Fruit fly (Drosophila melanogaster) whole organism, embryonic: ENCODE measurements around the gene CG17929.
A peak's percentile ranks its signal among the peaks of the same experiment; 100 is the strongest.

Experiments
- Aef1 ChIP-seq: fragments of 200-800 bp; sonication (Bioruptor generic); IDR thresholded peaks from 3 replicates; pipeline ENCODE4 v1.3.6; 2022; ENCODE audit warnings: missing biosample characterization, missing genetic modification characterization
- CG1233 ChIP-seq: fragments of 200-800 bp; sonication (Bioruptor generic); optimal IDR thresholded peaks from 4 replicates; lab custom pipeline; 2018; ENCODE audit warnings: missing biosample characterization, mild to moderate bottlenecking, missing genetic modification characterization
- CG13287 ChIP-seq: fragments of 200-800 bp; sonication (Bioruptor generic); IDR thresholded peaks from 2 replicates; pipeline ENCODE4 v1.3.6; 2022; ENCODE audit warnings: missing biosample characterization, missing genetic modification characterization; ENCODE audit not compliant: partially characterized antibody
- CG14860 ChIP-seq: fragments of 200-800 bp; sonication (Bioruptor generic); IDR thresholded peaks from 3 replicates; pipeline ENCODE4 v1.3.6; 2022; ENCODE audit warnings: missing biosample characterization, missing genetic modification characterization; ENCODE audit not compliant: partially characterized antibody
- CG15479 ChIP-seq: fragments of 200-800 bp; sonication (Bioruptor generic); optimal IDR thresholded peaks from 3 replicates; lab custom pipeline; 2019; ENCODE audit warnings: missing biosample characterization, mild to moderate bottlenecking, missing genetic modification characterization, moderate library complexity
- CG2199 ChIP-seq: fragments of 200-800 bp; sonication (Bioruptor generic); IDR thresholded peaks from 3 replicates; pipeline ENCODE4 v1.3.6; 2022; ENCODE audit warnings: missing biosample characterization, missing genetic modification characterization
- CG34376 ChIP-seq: fragments of 200-800 bp; sonication (Bioruptor generic); optimal IDR thresholded peaks from 2 replicates; lab custom pipeline; 2018; ENCODE audit warnings: missing biosample characterization, mild to moderate bottlenecking, missing genetic modification characterization
- CG3847 ChIP-seq: fragments of 200-800 bp; sonication (Bioruptor generic); IDR thresholded peaks from 2 replicates; pipeline ENCODE4 v1.3.6; 2022; ENCODE audit warnings: missing biosample characterization, missing genetic modification characterization
- CG4328 ChIP-seq: fragments of 200-800 bp; sonication (Bioruptor generic); optimal IDR thresholded peaks from 3 replicates; lab custom pipeline; 2017; ENCODE audit warnings: missing biosample characterization, missing genetic modification reagents, missing genetic modification characterization
- CG4360 ChIP-seq: fragments of 200-800 bp; sonication (Bioruptor generic); IDR thresholded peaks from 2 replicates; pipeline ENCODE4 v1.3.6; 2022; ENCODE audit warnings: missing biosample characterization, missing genetic modification characterization
- CG4730 ChIP-seq: fragments of 200-800 bp; sonication (Bioruptor generic); IDR thresholded peaks from 2 replicates; pipeline ENCODE4 v1.3.6; 2022; ENCODE audit warnings: missing biosample characterization, missing genetic modification characterization
- CG4854 ChIP-seq: fragments of 200-800 bp; sonication (Bioruptor generic); optimal IDR thresholded peaks from 2 replicates; lab custom pipeline; 2016; ENCODE audit warnings: missing biosample characterization, missing genetic modification characterization, inconsistent platforms
- CG9797 ChIP-seq: fragments of 200-800 bp; sonication (Bioruptor generic); optimal IDR thresholded peaks from 3 replicates; lab custom pipeline; 2018; ENCODE audit warnings: missing biosample characterization, mild to moderate bottlenecking, missing genetic modification characterization
- CHES-1-like ChIP-seq: fragments of 200-800 bp; sonication (Bioruptor generic); optimal IDR thresholded peaks from 2 replicates; lab custom pipeline; 2016; ENCODE audit warnings: missing biosample characterization, missing genetic modification characterization
- Ets65A ChIP-seq: fragments of 200-800 bp; sonication (Bioruptor generic); peaks from one replicate; lab custom pipeline; 2016; ENCODE audit warnings: missing biosample characterization, missing genetic modification characterization
- Ets97D ChIP-seq: fragments of 200-800 bp; sonication (Bioruptor generic); optimal IDR thresholded peaks from 3 replicates; lab custom pipeline; 2016; ENCODE audit warnings: missing biosample characterization, missing genetic modification characterization
- Hand ChIP-seq: fragments of 200-800 bp; sonication (Bioruptor generic); optimal IDR thresholded peaks from 2 replicates; lab custom pipeline; 2017; ENCODE audit warnings: mild to moderate bottlenecking, missing biosample characterization, missing genetic modification reagents, missing genetic modification characterization
- Hmx ChIP-seq: fragments of 200-800 bp; sonication (Bioruptor generic); optimal IDR thresholded peaks from 2 replicates; lab custom pipeline; 2016; ENCODE audit warnings: missing biosample characterization, missing genetic modification characterization
- Lpt ChIP-seq: fragments of >200 bp; optimal IDR thresholded peaks from 2 replicates; lab custom pipeline; 2018; ENCODE audit warnings: missing biosample characterization, missing genetic modification characterization
- Med ChIP-seq: fragments of 200-800 bp; sonication (Bioruptor generic); peaks from one replicate; lab custom pipeline; 2016; ENCODE audit warnings: missing biosample characterization, missing genetic modification characterization, mild to moderate bottlenecking, inconsistent platforms, moderate library complexity
- Oaz ChIP-seq: fragments of 200-800 bp; sonication (Bioruptor generic); IDR thresholded peaks from 2 replicates; pipeline ENCODE4 v1.3.6; 2022; ENCODE audit warnings: missing biosample characterization, missing genetic modification characterization
- Pdp1 ChIP-seq, 2 experiments: fragments of 200-800 bp; sonication (Bioruptor generic); optimal IDR thresholded peaks; 3 replicates each; lab custom pipeline; 2016; ENCODE audit warnings: missing biosample characterization in 2 of 2, missing genetic modification characterization in 2 of 2, mild to moderate bottlenecking in 1 of 2, moderate library complexity in 1 of 2
- abd-A ChIP-seq: fragments of 200-800 bp; sonication (Bioruptor generic); optimal IDR thresholded peaks from 3 replicates; lab custom pipeline; 2019; ENCODE audit warnings: missing biosample characterization, mild to moderate bottlenecking, missing genetic modification characterization, moderate library complexity
- amos ChIP-seq: fragments of 200-800 bp; sonication (Bioruptor generic); IDR thresholded peaks from 2 replicates; pipeline ENCODE4 v1.3.6; 2022; ENCODE audit warnings: missing biosample characterization, missing genetic modification characterization; ENCODE audit not compliant: partially characterized antibody
- chn ChIP-seq: fragments of 200-800 bp; sonication (Bioruptor generic); optimal IDR thresholded peaks from 2 replicates; lab custom pipeline; 2016; ENCODE audit warnings: missing biosample characterization, missing genetic modification characterization
- crc ChIP-seq: fragments of 200-800 bp; sonication (Bioruptor generic); optimal IDR thresholded peaks from 2 replicates; lab custom pipeline; 2016; ENCODE audit warnings: missing biosample characterization, missing genetic modification characterization
- dysf ChIP-seq: fragments of 200-800 bp; sonication (Bioruptor generic); IDR thresholded peaks from 3 replicates; pipeline ENCODE4 v1.3.6; 2022; ENCODE audit warnings: missing biosample characterization, missing genetic modification characterization
- ems ChIP-seq: fragments of 200-800 bp; sonication (Bioruptor generic); optimal IDR thresholded peaks from 3 replicates; lab custom pipeline; 2016; ENCODE audit warnings: missing biosample characterization, missing genetic modification characterization
- eyg ChIP-seq: fragments of 200-800 bp; sonication (Bioruptor generic); optimal IDR thresholded peaks from 3 replicates; lab custom pipeline; 2016; ENCODE audit warnings: missing biosample characterization, missing genetic modification characterization
- fd3F ChIP-seq: fragments of 200-800 bp; sonication (Bioruptor generic); optimal IDR thresholded peaks from 2 replicates; lab custom pipeline; 2018; ENCODE audit warnings: missing biosample characterization, mild to moderate bottlenecking, missing genetic modification characterization, moderate library complexity
- grau ChIP-seq: fragments of 200-800 bp; optimal IDR thresholded peaks from 3 replicates; lab custom pipeline; 2019; ENCODE audit warnings: missing biosample characterization, mild to moderate bottlenecking, missing genetic modification characterization, moderate library complexity
- gro ChIP-seq: fragments of 200-800 bp; sonication (Bioruptor generic); optimal IDR thresholded peaks from 2 replicates; lab custom pipeline; 2016; ENCODE audit warnings: missing biosample characterization, missing genetic modification characterization
- gsb ChIP-seq: fragments of 200-800 bp; sonication (Bioruptor generic); IDR thresholded peaks from 2 replicates; pipeline ENCODE4 v1.3.6; 2022; ENCODE audit warnings: missing biosample characterization, missing genetic modification characterization
- knrl ChIP-seq: fragments of 200-800 bp; sonication (Bioruptor generic); IDR thresholded peaks from 3 replicates; pipeline ENCODE4 v1.3.6; 2022; ENCODE audit warnings: missing biosample characterization, missing genetic modification characterization; ENCODE audit not compliant: partially characterized antibody
- lmd ChIP-seq: fragments of 200-800 bp; sonication (Bioruptor generic); IDR thresholded peaks from 2 replicates; pipeline ENCODE4 v1.3.6; 2022; ENCODE audit warnings: missing biosample characterization, missing genetic modification characterization
- mld ChIP-seq: fragments of 200-800 bp; sonication (Bioruptor generic); IDR thresholded peaks from 3 replicates; pipeline ENCODE4 v1.3.6; 2022; ENCODE audit warnings: missing biosample characterization, missing genetic modification characterization; ENCODE audit not compliant: partially characterized antibody
- oc ChIP-seq: fragments of 200-800 bp; sonication (Bioruptor generic); optimal IDR thresholded peaks from 2 replicates; lab custom pipeline; 2018; ENCODE audit warnings: missing biosample characterization, mild to moderate bottlenecking, missing genetic modification characterization, moderate library complexity
- salm ChIP-seq: fragments of 200-800 bp; sonication (Bioruptor generic); optimal IDR thresholded peaks from 2 replicates; lab custom pipeline; 2018; ENCODE audit warnings: missing biosample characterization, mild to moderate bottlenecking, missing genetic modification characterization
- sd ChIP-seq: fragments of 200-800 bp; sonication (Bioruptor generic); optimal IDR thresholded peaks from 3 replicates; lab custom pipeline; 2018; ENCODE audit warnings: missing biosample characterization, mild to moderate bottlenecking, missing genetic modification characterization, moderate library complexity
- slp2 ChIP-seq: fragments of 200-800 bp; sonication (Bioruptor generic); optimal IDR thresholded peaks from 2 replicates; lab custom pipeline; 2016; ENCODE audit warnings: missing biosample characterization, missing genetic modification characterization
- sna ChIP-seq: fragments of 200-800 bp; sonication (Bioruptor generic); IDR thresholded peaks from 2 replicates; pipeline ENCODE4 v1.3.6; 2022; ENCODE audit warnings: missing biosample characterization, missing genetic modification characterization; ENCODE audit not compliant: partially characterized antibody
- tll ChIP-seq, 2 experiments: fragments of 200-800 bp in 1 of 2; fragments of >200 bp in 1 of 2; sonication (Bioruptor generic) in 1 of 2; optimal IDR thresholded peaks; 2 replicates each; lab custom pipeline; 2017 to 2019; ENCODE audit warnings: missing biosample characterization in 2 of 2, missing genetic modification characterization in 2 of 2, mild to moderate bottlenecking in 1 of 2, moderate library complexity in 1 of 2
- tx ChIP-seq: fragments of 200-800 bp; sonication (Bioruptor generic); optimal IDR thresholded peaks from 2 replicates; lab custom pipeline; 2016; ENCODE audit warnings: missing biosample characterization, missing genetic modification characterization
- unpg ChIP-seq: fragments of 200-800 bp; sonication (Bioruptor generic); optimal IDR thresholded peaks from 3 replicates; lab custom pipeline; 2018; ENCODE audit warnings: missing biosample characterization, mild to moderate bottlenecking, missing genetic modification characterization, moderate library complexity

Gene CG17929

DNA sequence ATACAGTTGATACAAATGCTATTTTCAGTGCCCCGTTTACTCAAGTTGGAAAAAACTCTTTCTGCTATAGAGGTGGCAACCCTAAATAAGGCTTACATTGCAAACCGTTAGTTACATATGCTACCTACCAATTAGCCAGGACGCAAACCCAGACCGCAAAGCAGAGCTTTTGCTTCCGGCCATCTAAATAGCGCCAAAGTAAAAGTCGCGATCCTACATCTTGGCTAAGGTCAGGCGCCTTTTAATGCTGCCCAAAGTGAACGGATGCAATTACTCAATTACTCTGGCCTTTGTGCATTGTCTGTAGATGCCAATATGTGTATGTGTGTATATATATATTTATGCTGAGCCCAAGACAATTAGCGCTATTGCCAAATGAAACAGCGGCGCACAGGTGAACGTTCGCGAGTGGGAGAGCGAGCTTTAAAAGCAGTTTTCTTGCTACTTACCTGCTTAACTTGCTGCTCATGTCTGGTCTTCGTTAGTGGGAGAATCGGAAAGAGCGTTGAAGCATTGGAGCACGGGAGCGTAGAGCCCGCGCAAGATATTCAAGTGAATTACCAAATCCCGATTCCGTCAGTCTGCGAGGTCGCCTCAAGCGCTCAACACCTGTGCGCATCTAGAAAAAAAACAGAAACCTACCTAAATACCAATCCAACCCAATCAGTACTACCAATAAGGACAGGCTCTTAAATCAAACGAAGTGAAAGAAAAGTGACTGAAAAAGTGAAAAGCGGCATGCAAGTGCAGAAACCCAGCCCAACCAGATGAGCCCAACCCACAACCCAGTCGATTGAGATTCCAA lies 19.9 kb upstream of the CG17929 start, which contains the start of gene Zip89B (continued):
- TF ChIP-seq oc (tag; lab: Kevin White, UChicago) (no peak), unpg (GFP tag; lab: Kevin White, UChicago) (no peak), CG9797 (no peak), eyg (GFP tag; lab: Kevin White, UChicago) (no peak), Lpt (GFP tag; lab: Kevin White, UChicago) (no peak), knrl (GFP tag; lab: Robert Waterston, UW) (no peak), Aef1 (GFP tag; lab: Robert Waterston, UW) (no peak), amos (GFP tag; lab: Robert Waterston, UW) (peak; percentile 27; the same call in 1 of the 2 replicates), abd-A (tag; lab: Kevin White, UChicago) (no peak), CG3847 (GFP tag; lab: Robert Waterston, UW) (no peak), CHES-1-like (GFP tag; lab: Kevin White, UChicago) (no peak), gro (no peak), mld (no peak), CG4360 (no peak), CG2199 (GFP tag; lab: Robert Waterston, UW) (no peak), CG15479 (GFP tag; lab: Kevin White, UChicago) (no peak), tx (GFP tag; lab: Kevin White, UChicago) (no peak), CG4730 (GFP tag; lab: Robert Waterston, UW) (no peak), CG4328 (GFP tag; lab: Kevin White, UChicago) (no peak), Hand (GFP tag; lab: Kevin White, UChicago) (no peak), CG34376 (peak; percentile 37), Ets97D (GFP tag; lab: Kevin White, UChicago) (peak; percentile 59), ems (no peak), dysf (GFP tag; lab: Robert Waterston, UW) (no peak), Oaz (GFP tag; lab: Robert Waterston, UW) (no peak), CG14860 (GFP tag; lab: Robert Waterston, UW) (no peak), CG13287 (GFP tag; lab: Robert Waterston, UW) (peak; percentile 26; the same call in 1 of the 2 replicates), CG4854 (GFP tag; lab: Kevin White, UChicago) (no peak), grau (tag; lab: Kevin White, UChicago) (no peak), Ets65A (GFP tag; lab: Kevin White, UChicago) (peak; percentile 82), chn (GFP tag; lab: Kevin White, UChicago) (no peak), CG1233 (no peak), lmd (GFP tag; lab: Robert Waterston, UW) (no peak), fd3F (no peak), Hmx (no peak), sna (no peak), tll (GFP tag; optimal IDR thresholded peaks at IDR 0.05; lab: Kevin White, UChicago) (no peak), gsb (GFP tag; lab: Robert Waterston, UW) (no peak), crc (no peak), salm (tag; lab: Kevin White, UChicago) (no peak)

DNA sequence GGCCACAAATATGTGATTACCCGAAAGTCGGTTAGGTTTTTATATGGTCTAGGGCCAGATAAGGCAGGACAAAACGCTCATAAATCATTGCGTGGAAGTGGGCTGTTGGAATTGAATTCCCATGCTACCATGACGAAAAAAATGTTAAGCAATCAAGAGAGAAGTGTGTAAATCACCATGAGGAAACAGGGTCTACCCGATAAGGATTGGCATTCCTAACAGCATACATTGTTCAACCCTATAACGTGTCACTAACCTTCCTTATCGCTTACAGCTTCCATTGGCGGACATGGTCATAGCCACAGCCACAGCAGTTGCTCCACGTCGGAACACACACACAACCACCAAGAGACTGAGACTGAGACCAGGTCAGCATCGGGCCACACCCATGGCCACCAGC lies 17.2 kb upstream of the CG17929 start:
- TF ChIP-seq CG15479 (GFP tag; lab: Kevin White, UChicago) = peak; percentile 0
- TF ChIP-seq sd (tag; lab: Kevin White, UChicago) = peak; percentile 44
- TF ChIP-seq Pdp1 (GFP tag; optimal IDR thresholded peaks at IDR 0.05; lab: Kevin White, UChicago) = peak in 1 of 2 experiments; percentile 54
- TF ChIP-seq Med (GFP tag; lab: Kevin White, UChicago) = peak; percentile 28
- no peak for TF ChIP-seq slp2 (GFP tag; lab: Kevin White, UChicago)
